Worm (Caenorhabditis elegans): Measurements from ENCODE around the gene cpg-4.
A peak's percentile ranks its signal among the peaks of the same experiment; 100 is the strongest.
"Not testable (repeated sequence)": the region's sequence is repeated elsewhere in the genome, so short reads cannot be mapped to it uniquely, and the experiment has no call there.

The cpg-4 gene

ce11 chrV:6033512-6033911, 37.3 kb downstream of the cpg-4 start (continued):
- TF ChIP-seq lsy-2 (tag; optimal IDR thresholded peaks at IDR 0.05) (peak in 1 of 2 experiments; percentile 51), elt-3 (tag; optimal IDR thresholded peaks at IDR 0.05) (no peak), fos-1 (tag; optimal IDR thresholded peaks at IDR 0.05) (no peak), aly-2 (tag; optimal IDR thresholded peaks at IDR 0.05) (no peak), mab-5 (tag; optimal IDR thresholded peaks at IDR 0.05) (peak; percentile 53)

- TF ChIP-seq aly-2 (tag; optimal IDR thresholded peaks at IDR 0.05) (no peak), mab-5 (tag; optimal IDR thresholded peaks at IDR 0.05) (no peak), C34F6.9 (tag; optimal IDR thresholded peaks at IDR 0.05) (no peak), sem-4 (tag; optimal IDR thresholded peaks at IDR 0.05) (no peak), mbf-1 (tag; optimal IDR thresholded peaks at IDR 0.05) (no peak), lin-39 (tag; optimal IDR thresholded peaks at IDR 0.05) (no peak), unc-55 (GFP tag; optimal IDR thresholded peaks at IDR 0.05) (no peak), nhr-12 (tag; optimal IDR thresholded peaks at IDR 0.05) (no peak), F13H6.1 (tag; optimal IDR thresholded peaks at IDR 0.05) (no peak), elt-3 (tag; optimal IDR thresholded peaks at IDR 0.05) (no peak), alr-1 (tag; optimal IDR thresholded peaks at IDR 0.05) (no peak)
Observed at ce11 chrV:6034714-6035113, 38.5 kb downstream of the cpg-4 start, which contains the start of gene dhs-17. TSS of gene dhs-17 (minus strand) at chrV:6034814.

- TF ChIP-seq nhr-23 (tag; optimal IDR thresholded peaks at IDR 0.05) (no peak), elt-1 (tag; optimal IDR thresholded peaks at IDR 0.05) (no peak), ama-1 (optimal IDR thresholded peaks at IDR 0.05) (no peak), mdl-1 (tag; optimal IDR thresholded peaks at IDR 0.05) (no peak), lin-11 (tag; optimal IDR thresholded peaks at IDR 0.05) (no peak), alr-1 (tag; optimal IDR thresholded peaks at IDR 0.05) (no peak), ceh-16 (tag; optimal IDR thresholded peaks at IDR 0.05) (no peak), nhr-6 (tag; optimal IDR thresholded peaks at IDR 0.05) (no peak), Y55F3AM.14 (GFP tag; optimal IDR thresholded peaks at IDR 0.05) (no peak), egl-27 (tag; optimal IDR thresholded peaks at IDR 0.05) (no peak), fos-1 (tag; optimal IDR thresholded peaks at IDR 0.05) (no peak), nhr-11 (tag; optimal IDR thresholded peaks at IDR 0.05) (no peak), ceh-82 (tag; optimal IDR thresholded peaks at IDR 0.05) (no peak), nhr-77 (tag; optimal IDR thresholded peaks at IDR 0.05) (no peak), nhr-10 (tag; optimal IDR thresholded peaks at IDR 0.05) (no peak), sma-3 (GFP tag; optimal IDR thresholded peaks at IDR 0.05) (no peak), nhr-25 (tag; optimal IDR thresholded peaks at IDR 0.05) (no peak), mbf-1 (tag; optimal IDR thresholded peaks at IDR 0.05) (no peak), unc-39 (tag; optimal IDR thresholded peaks at IDR 0.05) (no peak)
Observed at ce11 chrV:6036547-6036946, 40.3 kb downstream of the cpg-4 start.

ce11 chrV:6038405-6039151, 42.4 kb downstream of the cpg-4 start, which contains the start of gene F29G9.1:
TSS of gene F29G9.1 (plus strand) at chrV:6039101.
- TF ChIP-seq peb-1, nhr-12, nhr-129 (tag; optimal IDR thresholded peaks at IDR 0.05): not testable (repeated sequence)

- TF ChIP-seq unc-39 (tag; optimal IDR thresholded peaks at IDR 0.05): no peak
- TF ChIP-seq fos-1 (tag; optimal IDR thresholded peaks at IDR 0.05): no peak
- no peak for TF ChIP-seq ztf-1 (GFP tag; conservative IDR thresholded peaks at IDR 0.05)
- TF ChIP-seq crh-2 (tag; optimal IDR thresholded peaks at IDR 0.05): no peak
- TF ChIP-seq elt-3 (tag; optimal IDR thresholded peaks at IDR 0.05): no peak
- no peak for TF ChIP-seq nhr-25 (tag; optimal IDR thresholded peaks at IDR 0.05)
- no peak for TF ChIP-seq lin-11 (tag; optimal IDR thresholded peaks at IDR 0.05)
- TF ChIP-seq dmd-4 (tag; optimal IDR thresholded peaks at IDR 0.05): no peak
Observed at ce11 chrV:6041375-6041774, 45.2 kb downstream of the cpg-4 start, which contains the start of gene R01B10.2. TSS of gene R01B10.2 (minus strand) at chrV:6041475.

Data from whole organism, L2 larva.